Fruit fly (Drosophila melanogaster): ENCODE results near the gene CG17475.

Gene CG17475

dm6 chr3R:17149080-17149746 is 19.0 kb upstream of the CG17475 start, which contains the start of the genes m-cup and Det (continued):
- TF ChIP-seq gem (tag; optimal IDR thresholded peaks at IDR 0.05), result peak; percentile 29
- no peak for TF ChIP-seq CG6813 (GFP tag; optimal IDR thresholded peaks at IDR 0.05)
- no peak for TF ChIP-seq CG2889 (GFP tag; IDR thresholded peaks at IDR 0.05)
- no peak for TF ChIP-seq CG6272 (GFP tag; IDR thresholded peaks at IDR 0.05)
- TF ChIP-seq HmgZ (tag; optimal IDR thresholded peaks at IDR 0.05), result no peak
- no peak for TF ChIP-seq CG5953 (GFP tag; IDR thresholded peaks at IDR 0.05)
- no peak for TF ChIP-seq CG6654 (GFP tag; optimal IDR thresholded peaks at IDR 0.05)
- no peak for TF ChIP-seq pho (GFP tag; optimal IDR thresholded peaks at IDR 0.05)
- no peak for TF ChIP-seq cad (GFP tag; optimal IDR thresholded peaks at IDR 0.05)
- peak; percentile 1 for TF ChIP-seq HLH54F (GFP tag; optimal IDR thresholded peaks at IDR 0.05)
- TF ChIP-seq CG9727 (GFP tag; optimal IDR thresholded peaks at IDR 0.05), result peak; percentile 30
- TF ChIP-seq CG18011 (GFP tag; optimal IDR thresholded peaks at IDR 0.05), result no peak
- no peak for TF ChIP-seq dan (GFP tag; IDR thresholded peaks at IDR 0.05)
- TF ChIP-seq CG18619 (GFP tag; optimal IDR thresholded peaks at IDR 0.05), result no peak
- TF ChIP-seq onecut (GFP tag; IDR thresholded peaks at IDR 0.05), result no peak
- no peak for TF ChIP-seq lola (GFP tag; optimal IDR thresholded peaks at IDR 0.05)
- TF ChIP-seq Taf1 (GFP tag; IDR thresholded peaks at IDR 0.05), result no peak
- no peak for TF ChIP-seq CG10321 (GFP tag; IDR thresholded peaks at IDR 0.05)
- no peak for TF ChIP-seq Rfx (GFP tag; IDR thresholded peaks at IDR 0.05)
- TF ChIP-seq nerfin-2 (GFP tag; IDR thresholded peaks at IDR 0.05; ENCODE audit: partially characterized antibody), result no peak
- peak; percentile 69 for TF ChIP-seq Dref (GFP tag; IDR thresholded peaks at IDR 0.05)
- no peak for TF ChIP-seq en (GFP tag; optimal IDR thresholded peaks at IDR 0.05)
- TF ChIP-seq corto (GFP tag; optimal IDR thresholded peaks at IDR 0.05), result no peak
- TF ChIP-seq NfI (GFP tag; optimal IDR thresholded peaks at IDR 0.05), result no peak
- no peak for TF ChIP-seq CG31388 (GFP tag; optimal IDR thresholded peaks at IDR 0.05)
- TF ChIP-seq Meics (GFP tag; optimal IDR thresholded peaks at IDR 0.05), result no peak
- TF ChIP-seq Awh (GFP tag; IDR thresholded peaks at IDR 0.05), result no peak
- peak; percentile 12 for TF ChIP-seq CG9817 (tag; optimal IDR thresholded peaks at IDR 0.05)
- TF ChIP-seq CG7963 (GFP tag; IDR thresholded peaks at IDR 0.05; ENCODE audit: partially characterized antibody), result peak; percentile 58; the same call in 1 of the 3 replicates
- no peak for TF ChIP-seq CG8281 (tag; optimal IDR thresholded peaks at IDR 0.05)
- TF ChIP-seq CG9876 (GFP tag; optimal IDR thresholded peaks at IDR 0.05), result no peak
- peak; percentile 29 for TF ChIP-seq Fer1 (GFP tag; optimal IDR thresholded peaks at IDR 0.05)
- TF ChIP-seq klu (GFP tag; IDR thresholded peaks at IDR 0.05), result no peak
- TF ChIP-seq dysf (GFP tag; IDR thresholded peaks at IDR 0.05), result no peak
- TF ChIP-seq CG12071 (GFP tag; optimal IDR thresholded peaks at IDR 0.05), result no peak
- peak; percentile 51; the same call in 1 of the 2 replicates for TF ChIP-seq hbn (GFP tag; IDR thresholded peaks at IDR 0.05; ENCODE audit: partially characterized antibody)
- TF ChIP-seq CG4328 (GFP tag; optimal IDR thresholded peaks at IDR 0.05), result peak; percentile 3
- TF ChIP-seq sisA (GFP tag; IDR thresholded peaks at IDR 0.05), result no peak
- TF ChIP-seq pb (GFP tag; optimal IDR thresholded peaks at IDR 0.05), result no peak
- no peak for TF ChIP-seq bab2 (GFP tag; optimal IDR thresholded peaks at IDR 0.05)
- no peak for TF ChIP-seq nerfin-1 (tag; optimal IDR thresholded peaks at IDR 0.05)
- peak; percentile 69 for TF ChIP-seq Sry-δ (GFP tag; optimal IDR thresholded peaks at IDR 0.05)
- no peak for TF ChIP-seq CG12744 (GFP tag; optimal IDR thresholded peaks at IDR 0.05)
- TF ChIP-seq YL-1 (GFP tag; optimal IDR thresholded peaks at IDR 0.05), result peak; percentile 81
- TF ChIP-seq CG11398 (GFP tag; optimal IDR thresholded peaks at IDR 0.05), result no peak
- TF ChIP-seq gsb-n (tag; optimal IDR thresholded peaks at IDR 0.05), result no peak
- no peak for TF ChIP-seq HmgD (GFP tag; optimal IDR thresholded peaks at IDR 0.05)
- no peak for TF ChIP-seq sens-2 (GFP tag; IDR thresholded peaks at IDR 0.05)
- TF ChIP-seq CG3838 (GFP tag; optimal IDR thresholded peaks at IDR 0.05), result no peak
- no peak for TF ChIP-seq chm (GFP tag; IDR thresholded peaks at IDR 0.05)
- TF ChIP-seq E2f1 (GFP tag; IDR thresholded peaks at IDR 0.05), result no peak
